Fruit fly (Drosophila melanogaster): Measurements from ENCODE around the gene Rhau.
A peak's percentile ranks its signal among the peaks of the same experiment; 100 is the strongest.

The Rhau gene

DNA sequence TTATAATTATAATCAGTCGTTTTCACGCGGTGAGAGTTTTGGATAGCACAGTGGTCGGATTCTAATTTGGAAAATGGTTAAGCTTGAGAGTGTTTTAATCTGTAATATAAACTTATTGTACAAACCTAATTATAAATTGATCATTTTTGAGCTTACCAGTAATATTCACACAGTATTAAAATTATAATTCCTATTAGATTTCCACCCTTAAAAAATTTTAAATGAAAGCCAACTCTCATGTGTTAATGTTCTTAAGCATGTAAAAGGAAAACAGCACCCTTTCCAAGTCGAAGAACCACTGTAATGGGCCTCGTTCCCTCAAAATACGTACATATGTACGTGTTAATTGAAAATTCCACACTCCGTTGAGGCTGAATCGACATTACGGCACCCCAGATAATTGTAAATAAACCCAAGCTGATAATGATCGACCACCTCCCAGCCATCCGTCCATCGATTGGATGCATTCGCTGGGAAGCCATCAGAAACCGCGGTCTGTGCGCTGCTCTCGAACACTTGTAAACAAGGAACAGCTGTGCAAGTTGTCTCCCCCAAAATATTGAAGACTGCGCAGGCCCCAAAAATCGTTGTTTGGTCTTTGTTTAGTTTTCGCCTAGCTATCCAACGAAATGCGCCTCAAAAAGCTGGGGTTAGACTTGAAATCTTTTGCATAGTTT, 2.2 kb upstream of the Rhau start (continued):
- TF ChIP-seq wor (GFP tag; IDR thresholded peaks at IDR 0.05) (0 out of 2 replicates have a peak, but pooled peaks have one; percentile 25), CG12744 (GFP tag; optimal IDR thresholded peaks at IDR 0.05) (no peak), lmd (GFP tag; IDR thresholded peaks at IDR 0.05) (peak; percentile 57), fd3F (GFP tag; optimal IDR thresholded peaks at IDR 0.05) (peak; percentile 43), Awh (GFP tag; IDR thresholded peaks at IDR 0.05) (no peak), gcm2 (GFP tag; optimal IDR thresholded peaks at IDR 0.05) (no peak), lov (optimal IDR thresholded peaks at IDR 0.05) (no peak), lov (GFP tag; IDR thresholded peaks at IDR 0.05) (no peak), schlank (tag; optimal IDR thresholded peaks at IDR 0.05) (peak; percentile 15), maf-S (GFP tag; optimal IDR thresholded peaks at IDR 0.05) (no peak), CG32532 (GFP tag; IDR thresholded peaks at IDR 0.05) (peak; percentile 62), H15 (GFP tag; IDR thresholded peaks at IDR 0.05) (0 out of 3 replicates have a peak, but pooled peaks have one; percentile 28), Blimp-1 (GFP tag; optimal IDR thresholded peaks at IDR 0.05) (peak; percentile 61), sna (GFP tag; IDR thresholded peaks at IDR 0.05; ENCODE audit: partially characterized antibody) (no peak), CG15011 (GFP tag; optimal IDR thresholded peaks at IDR 0.05) (no peak), croc (GFP tag; conservative IDR thresholded peaks at IDR 0.05) (no peak; the same call in 2 of the 3 replicates), nom (GFP tag; optimal IDR thresholded peaks at IDR 0.05) (no peak), ttk (GFP tag; IDR thresholded peaks at IDR 0.05) (no peak), CG10979 (tag; optimal IDR thresholded peaks at IDR 0.05) (peak; percentile 50), ems (GFP tag; optimal IDR thresholded peaks at IDR 0.05) (peak; percentile 22), chinmo (GFP tag; IDR thresholded peaks at IDR 0.05; ENCODE audit: partially characterized antibody) (no peak), CG12071 (GFP tag; optimal IDR thresholded peaks at IDR 0.05) (no peak), en (GFP tag; optimal IDR thresholded peaks at IDR 0.05) (no peak), CG4424 (GFP tag; optimal IDR thresholded peaks at IDR 0.05) (peak; percentile 40), CG10321 (GFP tag; IDR thresholded peaks at IDR 0.05) (no peak), CG13123 (GFP tag; optimal IDR thresholded peaks at IDR 0.05) (no peak), CG3407 (GFP tag; optimal IDR thresholded peaks at IDR 0.05) (peak; percentile 7), CG34224 (GFP tag; IDR thresholded peaks at IDR 0.05; ENCODE audit: partially characterized antibody) (no peak), dimm (GFP tag; IDR thresholded peaks at IDR 0.05) (no peak), gem (tag; optimal IDR thresholded peaks at IDR 0.05) (peak; percentile 79), CG7556 (GFP tag; optimal IDR thresholded peaks at IDR 0.05) (peak; percentile 26), inv (GFP tag; IDR thresholded peaks at IDR 0.05; ENCODE audit: partially characterized antibody) (no peak), sisA (GFP tag; IDR thresholded peaks at IDR 0.05) (peak; percentile 34), insv (GFP tag; optimal IDR thresholded peaks at IDR 0.05) (no peak), Ssrp (tag; optimal IDR thresholded peaks at IDR 0.05) (peak; percentile 59), Meics (GFP tag; optimal IDR thresholded peaks at IDR 0.05) (peak; percentile 29), CG3163 (GFP tag; optimal IDR thresholded peaks at IDR 0.05) (no peak), peb (GFP tag; IDR thresholded peaks at IDR 0.05) (no peak), Fer2 (tag; optimal IDR thresholded peaks at IDR 0.05) (no peak), CG5180 (GFP tag; optimal IDR thresholded peaks at IDR 0.05) (no peak), CG3995 (GFP tag; optimal IDR thresholded peaks at IDR 0.05) (no peak), p53 (GFP tag; optimal IDR thresholded peaks at IDR 0.05) (no peak), pzg (GFP tag; optimal IDR thresholded peaks at IDR 0.05) (no peak)

Data from whole organism, embryonic.